Worm (Caenorhabditis elegans) whole organism, L3 larva: ENCODE results near the gene lips-11.

Experiments used
- ceh-28 ChIP-seq: fragments of 150-350 bp; optimal IDR thresholded peaks from 2 replicates; lab custom pipeline; 2014; ENCODE audit warnings: missing biosample characterization, missing genetic modification reagents, missing genetic modification characterization
- ceh-9 ChIP-seq: sonication (generic microtip); optimal IDR thresholded peaks from 2 replicates; lab custom pipeline; 2018; ENCODE audit warnings: missing biosample characterization, missing genetic modification characterization
- fkh-10 ChIP-seq: sonication (generic microtip); optimal IDR thresholded peaks from 2 replicates; lab custom pipeline; 2017; ENCODE audit warnings: missing biosample characterization, missing genetic modification reagents, missing genetic modification characterization
- fos-1 ChIP-seq: fragments of 150-350 bp; optimal IDR thresholded peaks from 2 replicates; lab custom pipeline; 2014; ENCODE audit warnings: missing biosample characterization, missing genetic modification characterization
- lin-15B ChIP-seq: fragments of 150-350 bp; optimal IDR thresholded peaks from 2 replicates; lab custom pipeline; 2014; ENCODE audit warnings: missing biosample characterization, missing genetic modification characterization
- nhr-237 ChIP-seq: fragments of 150-350 bp; optimal IDR thresholded peaks from 2 replicates; lab custom pipeline; 2014; ENCODE audit warnings: missing biosample characterization, missing genetic modification characterization
- unc-39 ChIP-seq: sonication (generic microtip); optimal IDR thresholded peaks from 4 replicates; lab custom pipeline; 2017; ENCODE audit warnings: missing biosample characterization, missing genetic modification characterization
- zag-1 ChIP-seq: fragments of 150-350 bp; optimal IDR thresholded peaks from 2 replicates; lab custom pipeline; 2014; ENCODE audit warnings: missing biosample characterization, missing genetic modification characterization

DNA sequence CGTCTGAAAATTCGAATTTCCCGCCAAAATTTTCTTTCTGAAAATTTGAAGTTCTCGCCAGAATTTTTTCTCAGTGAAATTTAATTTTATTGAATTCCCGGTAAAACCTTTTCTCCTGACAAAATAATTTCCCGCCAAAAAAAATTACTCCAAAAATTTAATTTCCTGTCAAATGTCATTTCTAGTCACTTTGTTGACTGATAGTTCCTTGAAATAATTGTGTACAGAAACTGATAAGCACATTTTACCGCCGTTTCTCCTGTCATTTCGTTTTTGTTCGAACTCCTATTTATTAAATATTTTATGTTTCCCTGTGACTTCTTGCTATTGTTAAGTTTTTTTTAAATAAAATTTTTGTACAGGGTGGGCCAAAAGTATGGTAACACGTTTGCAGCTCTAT lies 46.9 kb downstream of the lips-11 start:
- TF ChIP-seq ceh-28 (tag; lab: Kevin White, UChicago) (no peak), lin-15B (tag; lab: Kevin White, UChicago) (no peak), nhr-237 (tag; lab: Kevin White, UChicago) (no peak), zag-1 (tag; lab: Kevin White, UChicago) (no peak), fkh-10 (no peak), unc-39 (tag; lab: Kevin White, UChicago) (no peak), fos-1 (no peak), ceh-9 (tag; lab: Kevin White, UChicago) (no peak)
